Fruit fly (Drosophila melanogaster): ENCODE measurements around the gene Zwilch.

- TF ChIP-seq pan (optimal IDR thresholded peaks at IDR 0.05) (no peak), Dif (GFP tag; optimal IDR thresholded peaks at IDR 0.05; ENCODE audit: partially characterized antibody) (no peak), woc (GFP tag; optimal IDR thresholded peaks at IDR 0.05) (no peak), CG32264 (GFP tag; optimal IDR thresholded peaks at IDR 0.05) (no peak), Hr78 (GFP tag; optimal IDR thresholded peaks at IDR 0.05) (no peak), fru (GFP tag; optimal IDR thresholded peaks at IDR 0.05) (no peak), brk (GFP tag; optimal IDR thresholded peaks at IDR 0.05) (no peak), usp (GFP tag; optimal IDR thresholded peaks at IDR 0.05) (no peak), foxo (GFP tag; optimal IDR thresholded peaks at IDR 0.05) (no peak), ey (GFP tag; optimal IDR thresholded peaks at IDR 0.05) (no peak), Hr83 (GFP tag; optimal IDR thresholded peaks at IDR 0.05; ENCODE audit: poor library complexity, severe bottlenecking) (no peak), HLH106 (tag; optimal IDR thresholded peaks at IDR 0.05) (no peak), Abd-B (GFP tag; optimal IDR thresholded peaks at IDR 0.05) (no peak), h (GFP tag; optimal IDR thresholded peaks at IDR 0.05) (no peak)
Measured at dm6 chr3R:31241109-31241508, 27.9 kb upstream of the Zwilch start.

Measured in whole organism, wandering third instar larva.